Fruit fly (Drosophila melanogaster): ENCODE results near the gene anox.

DNA sequence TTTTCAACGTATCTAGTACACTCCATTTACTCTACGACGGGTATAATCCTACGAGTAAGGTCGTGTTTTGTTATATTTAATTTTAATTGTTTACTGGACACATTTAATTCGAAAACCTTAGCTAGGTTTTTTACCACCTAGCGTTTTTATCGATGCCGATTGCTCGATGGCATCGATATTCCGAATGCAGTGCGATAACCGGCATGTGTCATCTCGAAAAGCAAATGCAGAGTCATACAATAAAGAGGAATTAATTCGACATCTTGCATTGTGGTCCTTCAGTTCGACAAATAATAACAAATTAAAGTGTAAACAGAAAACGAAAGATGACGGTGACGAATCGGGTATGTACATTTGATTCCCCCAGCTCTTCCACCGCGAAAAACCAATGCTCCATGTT is 3.2 kb downstream of the anox start, which contains the start of gene Rpt6:
- TF ChIP-seq EcR (GFP tag; optimal IDR thresholded peaks at IDR 0.05): no peak
- no peak for TF ChIP-seq CG32121 (GFP tag; IDR thresholded peaks at IDR 0.05)
- TF ChIP-seq D1 (tag; optimal IDR thresholded peaks at IDR 0.05): no peak
- TF ChIP-seq CG15710 (tag; optimal IDR thresholded peaks at IDR 0.05): no peak
- no peak for TF ChIP-seq CG10348 (GFP tag; IDR thresholded peaks at IDR 0.05)
- no peak for TF ChIP-seq Pif1B (GFP tag; optimal IDR thresholded peaks at IDR 0.05)
- TF ChIP-seq CG8159 (tag; optimal IDR thresholded peaks at IDR 0.05): no peak
- no peak for TF ChIP-seq CG8301 (tag; optimal IDR thresholded peaks at IDR 0.05)
- no peak for TF ChIP-seq Snoo (tag; optimal IDR thresholded peaks at IDR 0.05)
- TF ChIP-seq CG4496 (GFP tag; IDR thresholded peaks at IDR 0.05): no peak
- TF ChIP-seq CG12605 (GFP tag; IDR thresholded peaks at IDR 0.05): no peak
- no peak for TF ChIP-seq gl (tag; optimal IDR thresholded peaks at IDR 0.05)

Measured in whole organism, pupa.